Fruit fly (Drosophila melanogaster) Kc167 (cell line): ENCODE data around the gene CG3819.

ENCODE experiments used
- Sin3A ChIP-seq: fragments of >200 bp; optimal IDR thresholded peaks from 2 replicates; lab custom pipeline; 2018; ENCODE audit warnings: missing external identifiers
- insv ChIP-seq: fragments of >200 bp; optimal IDR thresholded peaks from 3 replicates; lab custom pipeline; 2018; ENCODE audit warnings: missing external identifiers
- psq ChIP-seq: fragments of >200 bp; optimal IDR thresholded peaks from 2 replicates; lab custom pipeline; 2017; ENCODE audit warnings: missing external identifiers

dm6 chr3L:18891986-18892385 is 29.9 kb downstream of the CG3819 start, which contains the start of gene NijB:
- TF ChIP-seq insv (no peak), psq (no peak), Sin3A (lab: Kevin White, UChicago) (no peak)
